Fruit fly (Drosophila melanogaster) Kc167 (cell line): ENCODE data around the gene ab.

Experiments used
- Myc ChIP-seq: fragments of >200 bp; optimal IDR thresholded peaks from 2 replicates; lab custom pipeline; 2017; ENCODE audit warnings: missing external identifiers
- Sin3A ChIP-seq: fragments of >200 bp; optimal IDR thresholded peaks from 2 replicates; lab custom pipeline; 2018; ENCODE audit warnings: missing external identifiers
- h ChIP-seq: fragments of >200 bp; optimal IDR thresholded peaks from 3 replicates; lab custom pipeline; 2018; ENCODE audit warnings: missing external identifiers
- insv ChIP-seq: fragments of >200 bp; optimal IDR thresholded peaks from 3 replicates; lab custom pipeline; 2018; ENCODE audit warnings: missing external identifiers
- psq ChIP-seq: fragments of >200 bp; optimal IDR thresholded peaks from 2 replicates; lab custom pipeline; 2017; ENCODE audit warnings: missing external identifiers

DNA sequence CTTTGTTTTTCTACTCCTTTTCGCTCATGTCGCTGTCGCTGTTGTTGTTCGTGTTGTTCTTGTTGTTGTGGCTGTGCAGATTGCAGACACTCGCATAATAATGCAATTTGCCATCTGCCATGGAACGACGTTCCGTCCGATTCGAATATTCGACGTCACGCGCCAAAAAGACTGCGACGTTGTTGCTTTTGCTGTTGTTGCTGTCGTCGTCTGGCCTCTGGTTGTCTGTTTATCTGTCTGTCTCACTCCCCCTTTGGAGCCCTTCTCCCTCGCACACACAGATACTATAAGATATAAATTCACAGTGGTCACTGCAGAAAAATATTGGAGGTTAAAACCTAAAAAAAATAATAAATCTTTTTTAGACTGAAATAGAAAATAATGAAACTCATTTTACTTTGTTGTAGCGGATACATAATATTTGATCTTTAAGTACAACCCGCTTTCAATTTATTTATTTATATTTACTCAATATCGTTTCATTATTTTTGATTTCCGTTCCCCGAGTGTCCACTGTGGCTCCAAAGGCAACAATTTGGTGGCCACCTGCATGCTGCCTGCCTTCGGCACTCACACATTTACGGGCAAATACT, 9.1 kb downstream of the ab start:
- no peak for TF ChIP-seq insv (lab: Kevin White, UChicago)
- TF ChIP-seq Myc (lab: Kevin White, UChicago): no peak
- TF ChIP-seq h (lab: Kevin White, UChicago): no peak
- no peak for TF ChIP-seq psq
- TF ChIP-seq Sin3A: no peak
